Worm (Caenorhabditis elegans): Measurements from ENCODE around the gene Y37E11AL.9.
A peak's percentile ranks its signal among the peaks of the same experiment; 100 is the strongest.

The Y37E11AL.9 gene

ce11 chrIV:3720644-3721043, 20.2 kb upstream of the Y37E11AL.9 start:
- TF ChIP-seq zip-11 (GFP tag; IDR thresholded peaks at IDR 0.05) (no peak), egl-27 (tag; optimal IDR thresholded peaks at IDR 0.05) (no peak), F26F4.8 (GFP tag; conservative IDR thresholded peaks at IDR 0.05) (no peak), nhr-11 (tag; optimal IDR thresholded peaks at IDR 0.05) (no peak), lin-15B (tag; optimal IDR thresholded peaks at IDR 0.05) (no peak), daf-16 (GFP tag; optimal IDR thresholded peaks at IDR 0.05) (no peak), daf-16 (tag; optimal IDR thresholded peaks at IDR 0.05) (peak; percentile 34), nhr-28 (tag; optimal IDR thresholded peaks at IDR 0.05) (peak; percentile 30), madf-5 (GFP tag; IDR thresholded peaks at IDR 0.05) (no peak), tag-97 (GFP tag; IDR thresholded peaks at IDR 0.05) (no peak), hlh-30 (tag; optimal IDR thresholded peaks at IDR 0.05; ENCODE audit: insufficient read depth) (no peak), egl-43 (GFP tag; IDR thresholded peaks at IDR 0.05) (no peak), pqm-1 (tag; optimal IDR thresholded peaks at IDR 0.05) (no peak), ZK546.5 (tag; optimal IDR thresholded peaks at IDR 0.05) (no peak), F49E8.2 (tag; optimal IDR thresholded peaks at IDR 0.05; ENCODE audit: borderline replicate concordance) (no peak), jun-1 (tag; optimal IDR thresholded peaks at IDR 0.05) (no peak)

ce11 chrIV:3719057-3719456, 18.6 kb upstream of the Y37E11AL.9 start, which contains the start of gene Y37E11AM.3:
TSS of gene Y37E11AM.3 (minus strand) at chrIV:3719157.
- TF ChIP-seq duxl-1 (tag; optimal IDR thresholded peaks at IDR 0.05; ENCODE audit: poor library complexity): no peak

- TF ChIP-seq spr-1 (tag; optimal IDR thresholded peaks at IDR 0.05): no peak
- TF ChIP-seq cey-2 (tag; optimal IDR thresholded peaks at IDR 0.05; ENCODE audit: borderline replicate concordance, insufficient read depth): no peak
- no peak for TF ChIP-seq nhr-76 (tag; optimal IDR thresholded peaks at IDR 0.05)
- TF ChIP-seq fos-1 (tag; optimal IDR thresholded peaks at IDR 0.05): no peak
- TF ChIP-seq lin-13 (GFP tag; optimal IDR thresholded peaks at IDR 0.05): no peak
- TF ChIP-seq hlh-11 (tag; optimal IDR thresholded peaks at IDR 0.05): no peak
- no peak for TF ChIP-seq ces-1 (GFP tag; optimal IDR thresholded peaks at IDR 0.05)
- no peak for TF ChIP-seq rbr-2 (tag; optimal IDR thresholded peaks at IDR 0.05)
- TF ChIP-seq D1046.2 (GFP tag; IDR thresholded peaks at IDR 0.05): no peak
- no peak for TF ChIP-seq ztf-11 (tag; optimal IDR thresholded peaks at IDR 0.05)
- no peak for TF ChIP-seq unc-39 (tag; optimal IDR thresholded peaks at IDR 0.05)
- TF ChIP-seq nhr-111 (GFP tag; optimal IDR thresholded peaks at IDR 0.05): no peak
- TF ChIP-seq dmd-6 (GFP tag; IDR thresholded peaks at IDR 0.05): no peak
- TF ChIP-seq F10B5.3 (tag; optimal IDR thresholded peaks at IDR 0.05): no peak
- no peak for TF ChIP-seq nhr-42 (GFP tag; IDR thresholded peaks at IDR 0.05)
- no peak for TF ChIP-seq F49E8.2 (tag; optimal IDR thresholded peaks at IDR 0.05; ENCODE audit: borderline replicate concordance)
- no peak for TF ChIP-seq php-3 (GFP tag; IDR thresholded peaks at IDR 0.05)
- no peak for TF ChIP-seq ctbp-1 (GFP tag; IDR thresholded peaks at IDR 0.05)
- no peak for TF ChIP-seq egl-43 (GFP tag; IDR thresholded peaks at IDR 0.05)
- no peak for TF ChIP-seq F37D6.2 (tag; optimal IDR thresholded peaks at IDR 0.05)
Observed at ce11 chrIV:3710737-3711136, 10.3 kb upstream of the Y37E11AL.9 start.

- TF ChIP-seq aha-1 (tag) (peak; percentile 34), Y48G9A.11 (GFP tag; IDR thresholded peaks at IDR 0.05) (no peak)
Observed at ce11 chrIV:3709200-3709599, 8.7 kb upstream of the Y37E11AL.9 start, which contains the start of gene Y37E11AL.1. TSS of gene Y37E11AL.1 (plus strand) at chrIV:3709500.

DNA sequence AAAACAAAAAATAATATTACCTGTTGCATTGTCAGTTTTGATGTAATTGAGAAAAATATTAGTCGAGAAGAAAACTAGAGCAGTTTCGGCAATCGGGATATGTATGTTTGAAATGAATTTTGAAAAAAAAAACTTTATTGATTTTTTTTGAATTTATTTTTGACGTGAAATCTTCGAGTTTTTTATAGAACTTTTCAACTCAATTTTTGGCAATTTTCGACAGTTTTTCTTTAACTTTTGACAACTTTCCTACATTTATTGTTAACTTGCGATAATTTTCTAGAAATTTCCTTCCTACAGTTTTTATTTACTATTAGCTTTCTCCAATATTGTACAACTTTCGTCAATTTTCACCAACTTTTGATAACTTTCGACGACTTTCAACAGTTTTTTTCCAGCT, 1.4 kb upstream of the Y37E11AL.9 start, which contains the start of gene Y37E11AL.12:
Gene Y37E11AL.12, minus strand, starts transcription at position 101 of the 400 bp plus-strand sequence.
- TF ChIP-seq dmd-8 (GFP tag; IDR thresholded peaks at IDR 0.05) (no peak), saeg-2 (GFP tag; IDR thresholded peaks at IDR 0.05) (no peak), unc-62 (GFP tag; optimal IDR thresholded peaks at IDR 0.05 in 1 of 2) (no peak), unc-62 (tag; optimal IDR thresholded peaks at IDR 0.05) (no peak), hmg-1.1 (GFP tag; IDR thresholded peaks at IDR 0.05) (no peak), php-3 (GFP tag; IDR thresholded peaks at IDR 0.05) (no peak), nhr-28 (tag; optimal IDR thresholded peaks at IDR 0.05) (no peak), F37D6.2 (tag; optimal IDR thresholded peaks at IDR 0.05) (no peak), ceh-82 (tag; optimal IDR thresholded peaks at IDR 0.05) (no peak), nhr-77 (tag; optimal IDR thresholded peaks at IDR 0.05) (no peak), mxl-3 (GFP tag; optimal IDR thresholded peaks at IDR 0.05) (no peak), lin-29 (GFP tag; IDR thresholded peaks at IDR 0.05) (no peak), nhr-111 (GFP tag; optimal IDR thresholded peaks at IDR 0.05) (no peak), skn-1 (tag; optimal IDR thresholded peaks at IDR 0.05) (no peak)
